Fruit fly (Drosophila melanogaster): Measurements from ENCODE around the gene Pdp1.

The Pdp1 gene

DNA sequence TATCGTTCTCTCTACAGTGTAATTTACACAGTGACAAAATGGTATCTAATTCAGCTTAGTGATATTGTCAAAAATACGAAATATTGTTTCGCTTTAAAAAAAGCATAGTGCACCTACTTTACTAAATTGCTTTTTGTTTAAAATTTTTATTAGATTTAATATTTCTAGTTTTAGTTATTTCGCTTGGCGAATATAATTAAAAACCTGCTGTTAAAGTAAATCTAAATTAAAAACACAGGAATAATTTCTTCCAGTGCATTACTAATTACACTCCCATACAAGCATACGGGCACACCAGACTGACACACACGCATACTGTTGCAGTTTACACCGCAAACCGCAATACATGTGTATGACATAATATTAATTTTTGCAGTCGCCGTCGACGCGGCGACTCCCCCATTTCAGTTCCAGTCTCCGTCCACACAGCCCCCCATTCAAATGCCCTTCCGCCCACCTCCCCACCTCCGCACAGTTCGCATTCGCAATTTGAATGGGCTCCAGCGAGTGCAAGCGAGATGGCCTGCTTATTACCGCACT, 3.3 kb downstream of the Pdp1 start (continued):
- TF ChIP-seq Usf (GFP tag; optimal IDR thresholded peaks at IDR 0.05) (peak; percentile 51), CG14050 (GFP tag; IDR thresholded peaks at IDR 0.05) (0 out of 3 replicates have a peak, but pooled peaks have one; percentile 24), PHDP (tag; optimal IDR thresholded peaks at IDR 0.05) (peak; percentile 76), nerfin-1 (tag; optimal IDR thresholded peaks at IDR 0.05) (no peak), crol (GFP tag; IDR thresholded peaks at IDR 0.05) (peak; percentile 50), CG17328 (GFP tag; IDR thresholded peaks at IDR 0.05) (peak; percentile 27), CG17568 (GFP tag; optimal IDR thresholded peaks at IDR 0.05) (peak; percentile 44), HHEX (GFP tag; optimal IDR thresholded peaks at IDR 0.05) (peak; percentile 74), CG16863 (GFP tag; optimal IDR thresholded peaks at IDR 0.05) (no peak), danr (GFP tag; IDR thresholded peaks at IDR 0.05) (peak; percentile 49; the same call in 1 of the 2 replicates), Hsf (GFP tag; optimal IDR thresholded peaks at IDR 0.05) (peak; percentile 45), CG17359 (tag; optimal IDR thresholded peaks at IDR 0.05) (peak; percentile 19), oc (tag; optimal IDR thresholded peaks at IDR 0.05) (no peak), ato (GFP tag; IDR thresholded peaks at IDR 0.05; ENCODE audit: partially characterized antibody) (no peak), CG12104 (GFP tag; optimal IDR thresholded peaks at IDR 0.05) (peak; percentile 35), Sin3A (optimal IDR thresholded peaks at IDR 0.05) (no peak), Ssrp (tag; optimal IDR thresholded peaks at IDR 0.05) (peak; percentile 33), croc (GFP tag; conservative IDR thresholded peaks at IDR 0.05) (peak; percentile 24; the same call in 1 of the 3 replicates), CG4707 (GFP tag; optimal IDR thresholded peaks at IDR 0.05) (no peak), fd64A (GFP tag; optimal IDR thresholded peaks at IDR 0.05) (no peak), CG4360 (GFP tag; IDR thresholded peaks at IDR 0.05) (no peak), insv (GFP tag; optimal IDR thresholded peaks at IDR 0.05) (no peak), CG6689 (GFP tag; IDR thresholded peaks at IDR 0.05) (peak; percentile 72), CG9876 (GFP tag; optimal IDR thresholded peaks at IDR 0.05) (no peak), tap (tag; optimal IDR thresholded peaks at IDR 0.05) (peak; percentile 34), HLH4C (GFP tag; IDR thresholded peaks at IDR 0.05; ENCODE audit: partially characterized antibody) (no peak), E2f2 (GFP tag; IDR thresholded peaks at IDR 0.05) (peak; percentile 49; the same call in 1 of the 2 replicates), CG1602 (GFP tag; optimal IDR thresholded peaks at IDR 0.05) (peak; percentile 30), CG4404 (GFP tag; IDR thresholded peaks at IDR 0.05) (peak; percentile 41), Hr51 (GFP tag; optimal IDR thresholded peaks at IDR 0.05) (peak in 1 of 2 experiments; percentile 66), MTF-1 (GFP tag; optimal IDR thresholded peaks at IDR 0.05; ENCODE audit: borderline replicate concordance) (peak; percentile 2), Poxn (GFP tag; IDR thresholded peaks at IDR 0.05) (0 out of 2 replicates have a peak, but pooled peaks have one; percentile 53), bcd (GFP tag; optimal IDR thresholded peaks at IDR 0.05) (peak; percentile 68), vvl (GFP tag; IDR thresholded peaks at IDR 0.05) (peak; percentile 28; the same call in 1 of the 2 replicates), CG34376 (GFP tag; optimal IDR thresholded peaks at IDR 0.05) (peak; percentile 8), CG10267 (tag; optimal IDR thresholded peaks at IDR 0.05) (peak; percentile 39), sqz (GFP tag; optimal IDR thresholded peaks at IDR 0.05) (peak; percentile 39), CG12155 (GFP tag; optimal IDR thresholded peaks at IDR 0.05) (peak; percentile 60), CG14441 (GFP tag; IDR thresholded peaks at IDR 0.05) (peak; percentile 64), Aef1 (GFP tag; IDR thresholded peaks at IDR 0.05) (peak; percentile 75), CG3847 (GFP tag; IDR thresholded peaks at IDR 0.05) (peak; percentile 90), CG7786 (GFP tag; optimal IDR thresholded peaks at IDR 0.05) (peak; percentile 33), Ada2b (GFP tag; IDR thresholded peaks at IDR 0.05) (peak; percentile 69), H15 (GFP tag; IDR thresholded peaks at IDR 0.05) (0 out of 3 replicates have a peak, but pooled peaks have one; percentile 43), chif (GFP tag; optimal IDR thresholded peaks at IDR 0.05) (no peak), CG13894 (tag; optimal IDR thresholded peaks at IDR 0.05) (peak; percentile 79), CG17186 (GFP tag; optimal IDR thresholded peaks at IDR 0.05) (no peak), az2 (GFP tag; optimal IDR thresholded peaks at IDR 0.05) (peak; percentile 8), CG13123 (GFP tag; optimal IDR thresholded peaks at IDR 0.05) (no peak), tin (GFP tag; optimal IDR thresholded peaks at IDR 0.05) (peak; percentile 11)
